Worm (Caenorhabditis elegans) whole organism, early embryonic: ENCODE data around the gene T14G8.6.

Source experiments
- B0310.2 ChIP-seq: sonication (generic microtip); optimal IDR thresholded peaks from 2 replicates; lab custom pipeline; 2016; ENCODE audit warnings: mild to moderate bottlenecking, missing genetic modification characterization, missing compliant biosample characterization
- F13C5.2 ChIP-seq: sonication (generic microtip); optimal IDR thresholded peaks from 2 replicates; lab custom pipeline; 2017; ENCODE audit warnings: mild to moderate bottlenecking, missing genetic modification characterization, inconsistent platforms, missing compliant biosample characterization
- aly-1 ChIP-seq: sonication (generic microtip); optimal IDR thresholded peaks from 2 replicates; lab custom pipeline; 2016; ENCODE audit warnings: missing genetic modification characterization, missing compliant biosample characterization
- ama-1 ChIP-seq: fragments of 150-350 bp; optimal IDR thresholded peaks from 2 replicates; lab custom pipeline; 2014
- ceh-13 ChIP-seq: fragments of 200-800 bp; sonication (Bioruptor generic); optimal IDR thresholded peaks from 2 replicates; lab custom pipeline; 2018; ENCODE audit warnings: mild to moderate bottlenecking, missing genetic modification characterization, missing compliant biosample characterization
- ceh-36 ChIP-seq: sonication (generic microtip); optimal IDR thresholded peaks from 2 replicates; lab custom pipeline; 2016; ENCODE audit warnings: missing genetic modification characterization, inconsistent platforms, missing compliant biosample characterization
- ets-7 ChIP-seq: sonication (generic microtip); optimal IDR thresholded peaks from 2 replicates; lab custom pipeline; 2016; ENCODE audit warnings: missing genotype, missing genetic modification characterization, missing compliant biosample characterization
- flt-1 ChIP-seq: fragments of 200-800 bp; sonication (Bioruptor generic); IDR thresholded peaks from 2 replicates; pipeline ENCODE4 v1.3.6; 2022; ENCODE audit warnings: missing genetic modification characterization, missing compliant biosample characterization
- hmbx-1 ChIP-seq: sonication (generic microtip); optimal IDR thresholded peaks from 2 replicates; lab custom pipeline; 2016; ENCODE audit warnings: mild to moderate bottlenecking, missing genetic modification characterization, missing compliant biosample characterization
- hmg-4 ChIP-seq: fragments of 200-800 bp; sonication (Bioruptor generic); optimal IDR thresholded peaks from 2 replicates; lab custom pipeline; 2018; ENCODE audit warnings: mild to moderate bottlenecking, missing genetic modification characterization, missing compliant biosample characterization
- hnd-1 ChIP-seq: sonication (generic microtip); optimal IDR thresholded peaks from 2 replicates; lab custom pipeline; 2016; ENCODE audit warnings: missing genetic modification characterization, missing compliant biosample characterization
- pes-1 ChIP-seq: fragments of 200-800 bp; sonication (Bioruptor generic); IDR thresholded peaks from 2 replicates; pipeline ENCODE4 v1.3.6; 2022; ENCODE audit warnings: missing genetic modification reagents, missing genetic modification characterization, missing compliant biosample characterization
- scrt-1 ChIP-seq: fragments of 200-800 bp; sonication (Bioruptor generic); IDR thresholded peaks from 2 replicates; pipeline ENCODE4 v1.3.6; 2022; ENCODE audit warnings: missing genetic modification characterization, missing compliant biosample characterization
- sea-1 ChIP-seq: fragments of 200-800 bp; sonication (Bioruptor generic); conservative IDR thresholded peaks from 2 replicates; pipeline ENCODE4 v1.3.6; 2022; ENCODE audit warnings: missing genetic modification characterization, missing compliant biosample characterization
- tbx-11 ChIP-seq: fragments of 200-800 bp; sonication (Bioruptor generic); IDR thresholded peaks from 2 replicates; pipeline ENCODE4 v1.3.6; 2022; ENCODE audit warnings: missing genetic modification characterization, missing compliant biosample characterization
- tbx-37 ChIP-seq: fragments of 200-800 bp; sonication (Bioruptor generic); conservative IDR thresholded peaks from 2 replicates; pipeline ENCODE4 v1.3.6; 2022; ENCODE audit warnings: missing genetic modification reagents, missing genetic modification characterization, missing compliant biosample characterization
- tra-4 ChIP-seq: sonication (generic microtip); optimal IDR thresholded peaks from 2 replicates; lab custom pipeline; 2017; ENCODE audit warnings: missing genetic modification characterization, missing compliant biosample characterization

Gene T14G8.6

DNA sequence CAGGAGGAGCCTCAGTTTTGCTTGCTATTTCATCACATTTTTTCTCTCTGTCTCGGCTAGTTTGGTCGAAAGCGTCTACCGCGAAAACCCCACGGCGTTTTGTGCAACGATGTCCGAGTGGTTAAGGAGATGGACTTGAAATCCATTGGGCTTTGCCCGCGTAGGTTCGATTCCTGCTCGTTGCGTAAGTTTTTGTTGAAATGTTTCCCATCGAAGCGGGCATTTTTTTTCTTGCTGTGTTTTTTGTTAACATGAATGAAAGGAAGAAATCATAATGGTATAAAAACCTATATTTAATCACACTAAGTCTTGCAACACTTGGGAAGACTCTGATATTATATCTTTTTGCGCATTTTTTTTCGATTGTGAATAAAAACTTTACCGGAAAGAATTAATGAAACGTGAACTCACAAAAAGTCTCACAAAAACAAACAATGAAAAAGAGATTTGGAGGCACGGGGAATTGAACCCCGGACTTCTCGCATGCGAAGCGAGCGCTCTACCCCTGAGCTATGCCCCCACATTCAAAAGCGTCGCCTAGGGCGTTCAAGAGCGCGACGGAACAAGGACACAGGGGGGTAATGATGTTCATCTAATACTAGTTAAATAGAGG, 27.3 kb upstream of the T14G8.6 start:
- peak; percentile 79 for TF ChIP-seq tra-4 (tag; lab: Kevin White, UChicago)
- TF ChIP-seq sea-1 (GFP tag; lab: Robert Waterston, UW): peak; percentile 82
- peak; percentile 88 for TF ChIP-seq pes-1 (GFP tag; lab: Robert Waterston, UW)
- TF ChIP-seq ceh-36 (tag; lab: Kevin White, UChicago): peak; percentile 90
- peak; percentile 91 for TF ChIP-seq scrt-1 (GFP tag; lab: Robert Waterston, UW)
- no peak for TF ChIP-seq ama-1 (lab: Kevin White, UChicago)
- no peak for TF ChIP-seq hmg-4 (GFP tag; lab: Kevin White, UChicago)
- TF ChIP-seq ets-7 (tag; lab: Kevin White, UChicago): peak; percentile 66
- TF ChIP-seq tbx-11 (GFP tag; lab: Robert Waterston, UW): peak; percentile 80
- peak; percentile 90 for TF ChIP-seq flt-1 (GFP tag; lab: Robert Waterston, UW)
- TF ChIP-seq hmbx-1 (tag; lab: Kevin White, UChicago): peak; percentile 76
- TF ChIP-seq aly-1 (tag; lab: Kevin White, UChicago): peak; percentile 83
- TF ChIP-seq tbx-37: peak; percentile 84
- peak; percentile 70 for TF ChIP-seq ceh-13 (GFP tag; lab: Kevin White, UChicago)
- TF ChIP-seq B0310.2 (tag; lab: Kevin White, UChicago): peak; percentile 67
- peak; percentile 77 for TF ChIP-seq hnd-1
- TF ChIP-seq F13C5.2 (tag; lab: Kevin White, UChicago): peak; percentile 89

DNA sequence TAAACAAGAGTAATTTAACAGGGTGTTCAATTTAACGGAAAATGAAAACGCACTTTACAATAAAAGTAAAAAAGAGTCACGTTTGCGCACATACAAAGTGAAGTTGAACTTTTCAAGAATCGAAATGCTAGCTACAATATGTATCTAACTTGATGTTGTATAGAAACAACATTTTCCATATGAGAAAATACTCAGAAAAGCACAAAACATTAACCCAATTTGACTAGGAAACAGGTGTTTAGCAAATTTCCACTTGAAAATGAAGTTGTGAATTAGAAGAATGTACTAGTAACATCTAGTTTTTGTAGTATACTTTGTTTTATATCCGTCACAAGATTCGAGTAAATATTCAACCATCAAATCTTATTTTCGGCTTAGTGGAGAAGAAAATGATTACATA, 22.2 kb upstream of the T14G8.6 start, which contains the start of gene gpc-1:
Gene gpc-1 (minus strand): TSS at position 117 of the 400 bp plus-strand sequence.
- TF ChIP-seq hmg-4 (GFP tag; lab: Kevin White, UChicago): no peak
- TF ChIP-seq F13C5.2 (tag; lab: Kevin White, UChicago): no peak
- no peak for TF ChIP-seq flt-1 (GFP tag; lab: Robert Waterston, UW)
- no peak for TF ChIP-seq B0310.2 (tag; lab: Kevin White, UChicago)
- no peak for TF ChIP-seq ama-1 (lab: Kevin White, UChicago)
- TF ChIP-seq sea-1 (GFP tag; lab: Robert Waterston, UW): no peak
- no peak for TF ChIP-seq tbx-37
- TF ChIP-seq scrt-1 (GFP tag; lab: Robert Waterston, UW): no peak
- no peak for TF ChIP-seq aly-1 (tag; lab: Kevin White, UChicago)
- TF ChIP-seq hnd-1: no peak
- TF ChIP-seq ceh-13 (GFP tag; lab: Kevin White, UChicago): no peak
- no peak for TF ChIP-seq ets-7 (tag; lab: Kevin White, UChicago)

DNA sequence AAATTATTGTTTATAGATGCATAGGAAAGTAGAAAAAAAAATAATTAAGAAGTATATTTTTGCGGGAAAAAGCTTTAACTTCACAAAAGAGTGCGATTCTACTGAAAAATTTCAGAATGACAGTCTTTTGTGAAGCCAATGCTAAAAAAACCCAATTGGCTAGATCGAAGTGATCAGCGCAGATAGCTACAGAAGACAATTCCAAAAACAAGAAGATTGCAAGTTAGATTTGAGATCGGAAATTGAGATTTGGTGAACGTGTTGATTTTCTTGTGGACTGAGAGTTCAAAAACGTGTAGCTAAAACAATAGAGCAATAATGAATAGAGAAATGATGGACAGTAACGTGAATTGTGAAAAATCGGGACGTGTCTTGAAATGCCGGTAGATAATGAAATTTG, 18.5 kb upstream of the T14G8.6 start:
- no peak for TF ChIP-seq ets-7 (tag; lab: Kevin White, UChicago)
- TF ChIP-seq B0310.2 (tag; lab: Kevin White, UChicago): no peak

DNA sequence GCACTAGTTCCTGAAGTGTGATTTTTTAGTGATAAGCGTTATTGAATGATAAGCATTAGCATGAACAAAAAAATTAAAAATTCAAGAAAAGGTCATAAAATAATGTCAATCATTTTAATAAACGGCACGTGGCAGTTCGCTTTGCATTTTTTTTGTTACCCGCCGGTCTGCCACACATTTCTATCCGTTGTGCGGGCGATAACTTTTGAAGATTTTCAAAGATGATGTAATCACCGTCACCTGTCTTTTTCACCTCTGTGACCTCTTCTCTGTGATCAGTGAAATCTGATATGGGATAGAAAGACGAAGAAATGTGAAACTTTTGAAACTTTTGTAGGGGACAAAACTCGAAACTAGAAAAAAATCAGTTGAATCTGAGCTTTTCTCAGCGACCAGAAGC, 15.3 kb upstream of the T14G8.6 start:
- TF ChIP-seq F13C5.2 (tag; lab: Kevin White, UChicago): no peak
- no peak for TF ChIP-seq ama-1 (lab: Kevin White, UChicago)
- no peak for TF ChIP-seq aly-1 (tag; lab: Kevin White, UChicago)
- TF ChIP-seq hmg-4 (GFP tag; lab: Kevin White, UChicago): no peak
- TF ChIP-seq ceh-36 (tag; lab: Kevin White, UChicago): no peak
- no peak for TF ChIP-seq pes-1 (GFP tag; lab: Robert Waterston, UW)
- no peak for TF ChIP-seq scrt-1 (GFP tag; lab: Robert Waterston, UW)
- TF ChIP-seq tbx-37: no peak
- no peak for TF ChIP-seq ets-7 (tag; lab: Kevin White, UChicago)
- TF ChIP-seq flt-1 (GFP tag; lab: Robert Waterston, UW): no peak
- TF ChIP-seq tra-4 (tag; lab: Kevin White, UChicago): no peak

DNA sequence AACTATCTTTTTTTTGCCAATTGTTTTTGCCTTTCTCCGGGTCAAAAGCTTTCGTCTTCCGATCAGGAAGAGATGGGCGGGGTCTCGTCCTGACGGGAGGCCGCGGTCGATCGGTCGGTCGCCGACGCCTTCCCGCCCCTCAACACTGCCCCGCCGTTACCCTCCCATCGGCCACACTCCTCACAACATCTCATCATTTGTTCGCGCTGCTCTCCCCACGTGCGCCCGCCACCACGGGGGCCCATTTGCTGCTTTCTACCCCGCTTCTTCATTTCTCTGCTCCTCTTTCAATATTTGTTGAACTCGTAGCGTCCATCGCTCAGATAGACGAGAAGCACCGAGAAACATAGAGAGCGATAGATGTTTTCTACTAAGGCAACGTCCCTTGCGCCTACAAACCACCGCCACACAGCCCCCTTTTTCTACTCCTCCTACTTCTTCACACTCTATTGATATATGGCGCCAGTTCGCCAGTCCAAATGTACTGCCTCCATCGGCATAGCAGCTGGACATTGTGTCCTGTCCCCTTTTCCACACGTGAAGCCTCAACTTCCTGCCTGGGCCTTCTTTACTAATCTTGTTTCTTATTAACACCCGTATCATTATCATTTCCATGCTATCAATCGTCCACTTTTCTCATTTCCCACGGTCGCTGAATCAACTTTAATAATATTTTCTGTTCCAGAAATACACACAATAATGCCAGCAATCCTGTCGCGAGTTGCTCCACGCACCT, 14.3 kb upstream of the T14G8.6 start, which contains the start of gene bcat-1:
Gene bcat-1 (plus strand): TSS at position 686 of the 736 bp plus-strand sequence.
- no peak for TF ChIP-seq ceh-36 (tag; lab: Kevin White, UChicago)
- no peak for TF ChIP-seq pes-1 (GFP tag; lab: Robert Waterston, UW)
- peak; percentile 13 for TF ChIP-seq aly-1 (tag; lab: Kevin White, UChicago)

DNA sequence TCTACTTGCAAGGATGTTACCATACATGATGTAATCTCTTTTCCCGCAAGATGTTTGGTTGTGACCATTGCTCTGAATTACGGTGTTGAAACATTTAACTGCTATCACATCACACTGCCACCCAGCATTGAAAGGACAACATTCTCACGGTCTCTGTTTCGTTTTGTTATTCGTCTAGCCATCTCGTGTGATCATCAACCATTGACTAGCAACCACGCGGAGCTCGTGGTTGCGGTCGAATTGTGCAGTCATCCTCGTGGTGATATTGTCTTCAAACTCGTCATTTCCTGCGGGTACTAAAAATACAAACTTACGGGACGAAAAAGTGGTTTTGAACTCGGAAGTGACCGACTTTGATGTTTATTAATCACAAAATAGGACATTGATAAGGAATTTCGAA, 13.0 kb upstream of the T14G8.6 start:
- TF ChIP-seq ama-1 (lab: Kevin White, UChicago): no peak
- no peak for TF ChIP-seq aly-1 (tag; lab: Kevin White, UChicago)
- no peak for TF ChIP-seq sea-1 (GFP tag; lab: Robert Waterston, UW)
- TF ChIP-seq hnd-1: no peak
- TF ChIP-seq hmg-4 (GFP tag; lab: Kevin White, UChicago): no peak
- no peak for TF ChIP-seq F13C5.2 (tag; lab: Kevin White, UChicago)
- no peak for TF ChIP-seq B0310.2 (tag; lab: Kevin White, UChicago)
- no peak for TF ChIP-seq pes-1 (GFP tag; lab: Robert Waterston, UW)

DNA sequence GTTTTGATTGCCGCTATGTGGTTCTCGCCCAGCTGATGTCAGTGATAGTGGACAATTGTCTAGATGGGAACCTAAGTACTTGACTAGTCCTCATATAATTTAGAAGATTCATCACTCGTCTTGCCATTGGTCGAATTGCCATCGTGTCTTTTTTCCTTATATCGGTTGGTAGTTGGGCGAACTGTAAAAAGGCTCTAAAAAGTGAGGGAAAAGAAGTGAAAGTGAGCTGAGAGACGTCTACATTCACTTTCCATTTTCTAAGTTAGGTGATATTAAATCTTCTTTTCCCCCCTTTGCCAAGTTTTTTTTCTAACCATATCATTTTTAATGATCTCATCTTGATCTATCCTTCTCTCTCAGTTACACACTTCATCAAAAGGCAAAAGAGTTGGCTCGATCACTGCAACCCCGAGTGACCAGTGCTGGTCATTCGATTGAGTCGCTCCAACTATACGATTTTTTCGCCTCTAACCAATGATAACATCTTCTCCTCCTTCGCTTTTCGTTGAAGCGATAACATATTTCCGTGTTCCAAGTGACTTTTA, 12.2 kb upstream of the T14G8.6 start:
- TF ChIP-seq B0310.2 (tag; lab: Kevin White, UChicago) (no peak), tbx-37 (no peak), ama-1 (lab: Kevin White, UChicago) (no peak), hmbx-1 (tag; lab: Kevin White, UChicago) (no peak), tra-4 (tag; lab: Kevin White, UChicago) (no peak), ceh-13 (GFP tag; lab: Kevin White, UChicago) (no peak), hnd-1 (no peak), ceh-36 (tag; lab: Kevin White, UChicago) (no peak), hmg-4 (GFP tag; lab: Kevin White, UChicago) (no peak), flt-1 (GFP tag; lab: Robert Waterston, UW) (no peak), pes-1 (GFP tag; lab: Robert Waterston, UW) (no peak), aly-1 (tag; lab: Kevin White, UChicago) (no peak), ets-7 (tag; lab: Kevin White, UChicago) (no peak), F13C5.2 (tag; lab: Kevin White, UChicago) (no peak), sea-1 (GFP tag; lab: Robert Waterston, UW) (no peak), scrt-1 (GFP tag; lab: Robert Waterston, UW) (no peak)
